Worm (Caenorhabditis elegans) whole organism, L4 larva: ENCODE data around the gene fbxl-1.

ENCODE experiments used
- F10B5.3 ChIP-seq: sonication (generic microtip); optimal IDR thresholded peaks from 2 replicates; lab custom pipeline; 2016; ENCODE audit warnings: mild to moderate bottlenecking, missing genetic modification characterization, missing compliant biosample characterization
- T20F7.1 ChIP-seq: fragments of 200-800 bp; sonication (Bioruptor generic); optimal IDR thresholded peaks from 2 replicates; lab custom pipeline; 2018; ENCODE audit warnings: mild to moderate bottlenecking, missing genetic modification characterization, missing compliant biosample characterization
- ceh-20 ChIP-seq: fragments of 200-800 bp; sonication (Bioruptor generic); IDR thresholded peaks from 2 replicates; pipeline ENCODE4 v1.3.6; 2022; ENCODE audit warnings: missing genetic modification reagents, missing genetic modification characterization, missing compliant biosample characterization
- ceh-82 ChIP-seq: sonication (generic microtip); optimal IDR thresholded peaks from 2 replicates; lab custom pipeline; 2017; ENCODE audit warnings: missing biosample characterization, missing genetic modification characterization
- daf-12 ChIP-seq: fragments of 150-350 bp; optimal IDR thresholded peaks from 2 replicates; lab custom pipeline; 2014; ENCODE audit warnings: missing biosample characterization, missing genetic modification reagents, missing genetic modification characterization
- daf-16 ChIP-seq, 3 experiments: sonication (generic microtip); optimal IDR thresholded peaks; 2 replicates each; lab custom pipeline; 2016 to 2017; ENCODE audit warnings: missing genetic modification characterization in 3 of 3, missing genetic modification reagents in 3 of 3, mild to moderate bottlenecking in 2 of 3, missing compliant biosample characterization in 2 of 3, missing biosample characterization in 1 of 3, moderate library complexity in 1 of 3
- daf-19 ChIP-seq: fragments of 200-800 bp; sonication (Bioruptor generic); conservative IDR thresholded peaks from 2 replicates; pipeline ENCODE4 v1.3.6; 2022; ENCODE audit warnings: missing genetic modification characterization, missing compliant biosample characterization
- daf-8 ChIP-seq: fragments of 200-800 bp; sonication (Bioruptor generic); IDR thresholded peaks from 2 replicates; pipeline ENCODE4 v1.3.6; 2022; ENCODE audit warnings: missing genetic modification characterization, missing compliant biosample characterization
- dmd-6 ChIP-seq: fragments of 200-800 bp; sonication (Bioruptor generic); IDR thresholded peaks from 2 replicates; pipeline ENCODE4 v1.3.6; 2022; ENCODE audit warnings: missing genetic modification reagents, missing genetic modification characterization, missing compliant biosample characterization
- dpl-1 ChIP-seq: fragments of 150-350 bp; optimal IDR thresholded peaks from 2 replicates; lab custom pipeline; 2014; ENCODE audit warnings: missing biosample characterization, missing genetic modification reagents, missing genetic modification characterization
- dve-1 ChIP-seq: sonication (generic microtip); optimal IDR thresholded peaks from 2 replicates; lab custom pipeline; 2017; ENCODE audit warnings: antibody characterized with exemption, mild to moderate bottlenecking, missing genetic modification characterization, missing compliant biosample characterization; ENCODE audit not compliant: insufficient read depth
- egl-43 ChIP-seq: fragments of 200-800 bp; sonication (Bioruptor generic); IDR thresholded peaks from 2 replicates; pipeline ENCODE4 v1.3.6; 2022; ENCODE audit warnings: missing genetic modification reagents, missing genetic modification characterization, missing compliant biosample characterization
- gei-8 ChIP-seq: fragments of 200-800 bp; sonication (Bioruptor generic); optimal IDR thresholded peaks from 2 replicates; lab custom pipeline; 2018; ENCODE audit warnings: mild to moderate bottlenecking, missing genetic modification characterization, missing compliant biosample characterization
- hif-1 ChIP-seq, 2 experiments: sonication (generic microtip); optimal IDR thresholded peaks; 2 replicates each; lab custom pipeline; 2016 to 2017; ENCODE audit warnings: missing compliant biosample characterization in 2 of 2, missing genetic modification characterization in 2 of 2, missing genetic modification reagents in 2 of 2, missing genotype in 2 of 2, mild to moderate bottlenecking in 1 of 2
- hlh-11 ChIP-seq: fragments of 200-800 bp; sonication (Bioruptor generic); optimal IDR thresholded peaks from 2 replicates; lab custom pipeline; 2018; ENCODE audit warnings: mild to moderate bottlenecking, missing genetic modification characterization, missing compliant biosample characterization
- hlh-30 ChIP-seq: sonication (generic microtip); optimal IDR thresholded peaks from 2 replicates; lab custom pipeline; 2017; ENCODE audit warnings: antibody characterized with exemption, mild to moderate bottlenecking, missing genetic modification characterization, missing compliant biosample characterization; ENCODE audit not compliant: insufficient read depth
- lin-38 ChIP-seq: fragments of 200-800 bp; sonication (Bioruptor generic); IDR thresholded peaks from 2 replicates; pipeline ENCODE4 v1.3.6; 2022; ENCODE audit warnings: missing genetic modification reagents, missing genetic modification characterization, missing compliant biosample characterization
- lir-3 ChIP-seq: sonication (generic microtip); optimal IDR thresholded peaks from 2 replicates; lab custom pipeline; 2016; ENCODE audit warnings: mild to moderate bottlenecking, missing genetic modification characterization, missing compliant biosample characterization
- lsy-2 ChIP-seq, 2 experiments: fragments of 150-350 bp in 1 of 2; sonication (generic microtip) in 1 of 2; optimal IDR thresholded peaks; 2 replicates each; lab custom pipeline; 2014 to 2017; ENCODE audit warnings: missing biosample characterization in 2 of 2, missing genetic modification characterization in 2 of 2
- mep-1 ChIP-seq: fragments of 150-350 bp; sonication (generic microtip); optimal IDR thresholded peaks from 3 replicates; lab custom pipeline; 2014; ENCODE audit warnings: missing biosample characterization, missing genetic modification characterization
- mes-2 ChIP-seq: sonication (generic microtip); optimal IDR thresholded peaks from 2 replicates; lab custom pipeline; 2016; ENCODE audit warnings: missing genotype, mild to moderate bottlenecking, missing genetic modification characterization, missing compliant biosample characterization; ENCODE audit not compliant: poor library complexity, severe bottlenecking
- mxl-2 ChIP-seq: fragments of 200-800 bp; sonication (Bioruptor generic); conservative IDR thresholded peaks from 2 replicates; pipeline ENCODE4 v1.3.6; 2022; ENCODE audit warnings: missing genetic modification reagents, missing genetic modification characterization, missing compliant biosample characterization
- nhr-10 ChIP-seq: fragments of 150-350 bp; optimal IDR thresholded peaks from 2 replicates; lab custom pipeline; 2014; ENCODE audit warnings: missing biosample characterization, missing genetic modification characterization
- nhr-111 ChIP-seq: fragments of 200-800 bp; sonication (Bioruptor generic); optimal IDR thresholded peaks from 2 replicates; lab custom pipeline; 2018; ENCODE audit warnings: mild to moderate bottlenecking, missing genetic modification characterization, missing compliant biosample characterization
- nhr-28 ChIP-seq: fragments of 150-350 bp; optimal IDR thresholded peaks from 2 replicates; lab custom pipeline; 2014; ENCODE audit warnings: missing biosample characterization, missing genetic modification characterization
- nhr-42 ChIP-seq: fragments of 200-800 bp; sonication (Bioruptor generic); IDR thresholded peaks from 2 replicates; pipeline ENCODE4 v1.3.6; 2022; ENCODE audit warnings: missing genetic modification characterization, missing compliant biosample characterization
- nhr-48 ChIP-seq: sonication (generic microtip); optimal IDR thresholded peaks from 2 replicates; lab custom pipeline; 2016; ENCODE audit warnings: mild to moderate bottlenecking, missing genetic modification characterization, missing compliant biosample characterization
- pha-4 ChIP-seq, 2 experiments: fragments of 150-350 bp in 1 of 2; fragments of 200-800 bp in 1 of 2; sonication (Bioruptor generic) in 1 of 2; IDR thresholded peaks in 1 of 2; optimal IDR thresholded peaks in 1 of 2; 2 replicates each; pipeline versions ENCODE4 v1.3.6 to Lab custom; 2014 to 2022; ENCODE audit warnings: missing genetic modification characterization in 2 of 2, missing genetic modification reagents in 2 of 2, missing biosample characterization in 1 of 2, missing compliant biosample characterization in 1 of 2
- sdz-12 ChIP-seq: fragments of 200-800 bp; sonication (Bioruptor generic); optimal IDR thresholded peaks from 2 replicates; lab custom pipeline; 2018; ENCODE audit warnings: mild to moderate bottlenecking, missing genetic modification characterization, missing compliant biosample characterization
- set-16 ChIP-seq: fragments of 200-800 bp; sonication (Bioruptor generic); IDR thresholded peaks from 2 replicates; pipeline ENCODE4 v1.3.6; 2022; ENCODE audit warnings: missing genetic modification reagents, missing genetic modification characterization, missing compliant biosample characterization
- snpc-1.2 ChIP-seq: fragments of 200-800 bp; sonication (Bioruptor generic); IDR thresholded peaks from 2 replicates; pipeline ENCODE4 v1.3.6; 2022; ENCODE audit warnings: missing genetic modification reagents, missing genetic modification characterization, missing compliant biosample characterization
- spr-1 ChIP-seq: sonication (generic microtip); optimal IDR thresholded peaks from 2 replicates; lab custom pipeline; 2016; ENCODE audit warnings: mild to moderate bottlenecking, missing genetic modification characterization, missing compliant biosample characterization
- tra-1 ChIP-seq: fragments of 200-800 bp; sonication (Bioruptor generic); IDR thresholded peaks from 2 replicates; pipeline ENCODE4 v1.3.6; 2022; ENCODE audit warnings: missing genetic modification reagents, missing genetic modification characterization, missing compliant biosample characterization
- unc-62 ChIP-seq, 3 experiments: fragments of 150-350 bp in 1 of 3; sonication (generic microtip); optimal IDR thresholded peaks in 2 of 3; peaks in 1 of 3; 1 replicate in 1 of 3; 2 replicates in 2 of 3; lab custom pipeline; 2014 to 2017; ENCODE audit warnings: missing biosample characterization in 3 of 3, missing genetic modification characterization in 3 of 3, missing genetic modification reagents in 3 of 3, missing genotype in 1 of 3
- vab-7 ChIP-seq: fragments of 200-800 bp; sonication (Bioruptor generic); IDR thresholded peaks from 2 replicates; pipeline ENCODE4 v1.3.6; 2022; ENCODE audit warnings: missing genetic modification reagents, missing genetic modification characterization, missing compliant biosample characterization
- zfp-2 ChIP-seq: sonication (generic microtip); optimal IDR thresholded peaks from 2 replicates; lab custom pipeline; 2016; ENCODE audit warnings: mild to moderate bottlenecking, missing genetic modification characterization, missing compliant biosample characterization

fbxl-1 gene

DNA sequence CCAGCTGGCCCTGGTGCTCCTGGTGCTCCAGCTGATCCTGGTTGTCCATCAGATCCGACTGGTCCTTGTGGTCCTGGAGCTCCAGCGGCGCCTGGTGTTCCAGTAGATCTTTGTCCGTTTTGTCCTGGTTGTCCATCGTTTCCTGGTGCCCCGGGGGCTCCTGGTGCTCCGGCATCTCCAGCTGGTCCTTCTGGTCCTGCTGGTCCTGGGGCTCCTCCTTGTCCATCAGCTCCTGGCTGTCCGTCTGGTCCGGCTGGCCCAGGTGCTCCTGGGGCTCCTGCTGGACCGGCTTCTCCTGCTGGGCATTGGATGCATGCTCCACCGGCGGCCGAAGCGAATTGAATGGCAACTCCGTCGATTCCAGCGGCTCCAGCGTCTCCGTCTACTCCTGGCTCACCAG, 35.0 kb downstream of the fbxl-1 start:
- TF ChIP-seq ceh-20 (GFP tag; lab: Robert Waterston, UW) (no peak), dve-1 (tag; lab: Kevin White, UChicago) (no peak), daf-19 (GFP tag; lab: Robert Waterston, UW) (no peak), nhr-48 (tag; lab: Kevin White, UChicago) (no peak), lin-38 (GFP tag; lab: Robert Waterston, UW) (0 out of 2 replicates have a peak, but pooled peaks have one; percentile 15), hif-1 (tag; optimal IDR thresholded peaks at IDR 0.05; lab: Kevin White, UChicago) (no peak), nhr-111 (GFP tag; lab: Kevin White, UChicago) (no peak), set-16 (GFP tag; lab: Robert Waterston, UW) (peak; percentile 98), sdz-12 (GFP tag; lab: Kevin White, UChicago) (peak; percentile 51), dpl-1 (GFP tag; lab: Kevin White, UChicago) (no peak), mes-2 (tag; lab: Kevin White, UChicago) (peak; percentile 10), egl-43 (GFP tag; lab: Robert Waterston, UW) (0 out of 2 replicates have a peak, but pooled peaks have one; percentile 17), dmd-6 (GFP tag; lab: Robert Waterston, UW) (no peak), nhr-10 (tag; lab: Kevin White, UChicago) (no peak)

- TF ChIP-seq hlh-30 (tag; lab: Kevin White, UChicago) (no peak), F10B5.3 (tag; lab: Kevin White, UChicago) (no peak), unc-62 (GFP tag; optimal IDR thresholded peaks at IDR 0.05 in 1 of 2; lab: Kevin White, UChicago) (peak in 1 of 2 experiments; percentile 23), unc-62 (tag; optimal IDR thresholded peaks at IDR 0.05; lab: Kevin White, UChicago) (no peak), nhr-28 (tag; lab: Kevin White, UChicago) (peak; percentile 37), mxl-2 (no peak), T20F7.1 (no peak)
- TF ChIP-seq, all 104 proteins: peak for 2
These were observed 35.7 kb downstream of the fbxl-1 start, which contains the start of gene col-91 for ce11 chrIII:8263377-8263776. Gene col-91, minus strand, starts transcription at chrIII:8263664.

ce11 chrIII:8265753-8266152, 38.1 kb downstream of the fbxl-1 start, which contains the start of gene mrps-9:
Gene mrps-9, plus strand, starts transcription at chrIII:8266062.
- TF ChIP-seq daf-8 (GFP tag; lab: Robert Waterston, UW), result no peak
- TF ChIP-seq daf-12 (tag; lab: Kevin White, UChicago), result no peak
- TF ChIP-seq mes-2 (tag; lab: Kevin White, UChicago), result peak; percentile 61
- TF ChIP-seq lir-3, result no peak
- TF ChIP-seq hlh-11 (tag; lab: Kevin White, UChicago), result no peak
- TF ChIP-seq lin-38 (GFP tag; lab: Robert Waterston, UW), result peak; percentile 94
- TF ChIP-seq nhr-42 (GFP tag; lab: Robert Waterston, UW), result no peak
- TF ChIP-seq T20F7.1, result peak; percentile 29
- peak; percentile 31 for TF ChIP-seq dpl-1 (GFP tag; lab: Kevin White, UChicago)
- no peak for TF ChIP-seq gei-8 (GFP tag; lab: Kevin White, UChicago)
- TF ChIP-seq snpc-1.2 (GFP tag; lab: Robert Waterston, UW), result no peak
- peak; percentile 2 for TF ChIP-seq hlh-30 (tag; lab: Kevin White, UChicago)

DNA sequence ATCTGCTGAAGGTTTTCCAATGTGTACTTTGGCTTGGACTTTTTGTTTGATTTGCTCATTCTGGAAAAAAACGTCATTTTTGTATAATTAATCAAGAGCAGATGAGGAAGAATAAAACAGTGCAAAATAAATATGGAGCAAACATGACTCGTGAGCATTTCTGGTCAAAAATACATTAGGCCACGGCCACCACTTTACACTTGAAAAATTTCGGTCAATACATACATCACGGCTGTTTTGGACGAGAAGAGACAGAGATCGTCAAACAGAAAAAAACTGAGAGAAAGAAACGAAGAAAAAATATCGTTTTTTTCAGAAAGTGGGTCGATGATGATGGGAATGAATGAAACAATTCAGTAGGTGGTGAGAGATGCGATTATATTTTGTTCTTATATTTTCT, 40.7 kb downstream of the fbxl-1 start, which contains the start of the genes F09G8.7 and crn-7:
Gene F09G8.7, minus strand, starts transcription at position 60 of the 400 bp plus-strand sequence.
Gene crn-7, plus strand, starts transcription at position 236 of the 400 bp plus-strand sequence.
- TF ChIP-seq mep-1 (tag; lab: Kevin White, UChicago) (no peak), nhr-10 (tag; lab: Kevin White, UChicago) (no peak), lin-38 (GFP tag; lab: Robert Waterston, UW) (peak; percentile 39; the same call in 1 of the 2 replicates), mes-2 (tag; lab: Kevin White, UChicago) (peak; percentile 67), nhr-28 (tag; lab: Kevin White, UChicago) (peak; percentile 51), lsy-2 (tag; optimal IDR thresholded peaks at IDR 0.05; lab: Kevin White, UChicago) (peak in 1 of 2 experiments; percentile 61), hlh-30 (tag; lab: Kevin White, UChicago) (peak; percentile 55), tra-1 (GFP tag; lab: Robert Waterston, UW) (no peak), hlh-11 (tag; lab: Kevin White, UChicago) (peak; percentile 38), unc-62 (GFP tag; optimal IDR thresholded peaks at IDR 0.05 in 1 of 2; lab: Kevin White, UChicago) (peak in 1 of 2 experiments; percentile 57), unc-62 (tag; optimal IDR thresholded peaks at IDR 0.05; lab: Kevin White, UChicago) (no peak), ceh-82 (no peak), daf-16 (GFP tag; optimal IDR thresholded peaks at IDR 0.05; lab: Kevin White, UChicago) (no peak), daf-16 (tag; optimal IDR thresholded peaks at IDR 0.05; lab: Kevin White, UChicago) (peak; percentile 15), zfp-2 (tag; lab: Kevin White, UChicago) (no peak), nhr-48 (tag; lab: Kevin White, UChicago) (no peak), dve-1 (tag; lab: Kevin White, UChicago) (peak; percentile 28), vab-7 (no peak), pha-4 (GFP tag; IDR thresholded peaks at IDR 0.05; lab: Robert Waterston, UW) (no peak), pha-4 (tag; optimal IDR thresholded peaks at IDR 0.05; lab: Kevin White, UChicago) (peak; percentile 45), spr-1 (tag; lab: Kevin White, UChicago) (no peak)
